Worm (Caenorhabditis elegans): ENCODE results near the gene vps-16.

vps-16 gene

DNA sequence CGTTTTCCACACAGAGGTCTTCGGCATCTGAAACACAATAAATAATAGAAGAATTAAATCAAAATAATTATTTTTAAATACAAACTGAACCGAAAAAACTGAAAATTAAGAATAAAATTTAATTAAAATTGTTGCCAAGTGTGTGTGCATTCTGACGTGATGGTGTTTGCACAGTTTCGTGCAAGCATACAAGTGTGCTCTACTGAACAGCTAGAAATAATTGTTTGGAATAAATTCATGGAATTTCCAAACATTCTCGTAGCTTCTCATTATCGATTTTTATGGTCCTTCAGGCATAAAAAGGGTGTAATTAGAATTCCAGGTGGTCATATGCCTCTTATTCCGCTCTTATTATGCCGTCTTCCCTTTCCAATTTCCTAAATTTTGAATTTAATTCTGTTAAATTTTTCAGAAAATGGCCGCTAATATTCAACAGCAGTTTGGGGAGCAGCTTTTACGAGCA, 1.2 kb upstream of the vps-16 start, which contains the start of the genes mrps-17 and txdc-9 (continued):
- TF ChIP-seq T26A8.4 (GFP tag; IDR thresholded peaks at IDR 0.05) (no peak), D1046.2 (GFP tag; IDR thresholded peaks at IDR 0.05) (no peak), daf-12 (tag; optimal IDR thresholded peaks at IDR 0.05) (no peak), lin-29 (GFP tag; IDR thresholded peaks at IDR 0.05) (no peak), mep-1 (tag; optimal IDR thresholded peaks at IDR 0.05) (no peak), hlh-30 (tag; optimal IDR thresholded peaks at IDR 0.05; ENCODE audit: insufficient read depth) (no peak), snpc-1.2 (GFP tag; IDR thresholded peaks at IDR 0.05) (no peak), nhr-25 (tag; optimal IDR thresholded peaks at IDR 0.05; ENCODE audit: borderline replicate concordance, insufficient read depth) (no peak), ZK337.2 (GFP tag; IDR thresholded peaks at IDR 0.05) (no peak), dmd-9 (GFP tag; IDR thresholded peaks at IDR 0.05) (no peak), spr-1 (tag; optimal IDR thresholded peaks at IDR 0.05) (no peak), mxl-3 (GFP tag; optimal IDR thresholded peaks at IDR 0.05) (no peak), F49E8.2 (tag; optimal IDR thresholded peaks at IDR 0.05; ENCODE audit: borderline replicate concordance) (no peak), ama-1 (optimal IDR thresholded peaks at IDR 0.05) (no peak), saeg-2 (GFP tag; IDR thresholded peaks at IDR 0.05) (no peak), duxl-1 (tag; optimal IDR thresholded peaks at IDR 0.05; ENCODE audit: poor library complexity) (no peak), unc-39 (tag; optimal IDR thresholded peaks at IDR 0.05) (no peak), lim-7 (GFP tag; IDR thresholded peaks at IDR 0.05) (no peak), daf-16 (GFP tag; optimal IDR thresholded peaks at IDR 0.05) (no peak), daf-16 (tag; optimal IDR thresholded peaks at IDR 0.05) (no peak), mes-2 (tag; optimal IDR thresholded peaks at IDR 0.05; ENCODE audit: poor library complexity, severe bottlenecking) (peak; percentile 89), snpc-4 (tag; optimal IDR thresholded peaks at IDR 0.05) (no peak), madf-9 (GFP tag; conservative IDR thresholded peaks at IDR 0.05) (no peak), lin-39 (tag; optimal IDR thresholded peaks at IDR 0.05) (no peak), nhr-6 (tag; optimal IDR thresholded peaks at IDR 0.05) (peak; percentile 84)

DNA sequence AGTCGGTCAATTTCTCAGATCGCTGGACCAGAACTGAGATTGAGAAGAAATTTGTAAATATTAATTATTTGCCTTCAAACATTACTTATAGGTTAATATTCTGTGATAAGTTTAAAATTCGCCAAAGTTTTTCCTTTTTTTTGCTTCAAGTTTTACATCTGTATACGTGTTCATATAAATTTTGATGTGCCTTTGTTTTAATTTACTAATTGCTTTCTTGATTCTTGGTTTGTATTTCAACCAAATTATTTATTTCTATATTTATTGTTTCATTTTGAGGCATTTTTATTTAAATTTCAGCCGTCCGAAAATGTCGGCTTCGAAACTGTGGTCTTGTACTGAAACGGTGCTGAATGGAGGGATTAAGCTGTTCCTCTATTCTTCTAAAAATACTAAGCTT, 3.3 kb downstream of the vps-16 start, which contains the start of gene C05D11.1:
C05D11.1 (plus strand) TSS at position 301 of the 400 bp plus-strand sequence.
- TF ChIP-seq php-3 (GFP tag; IDR thresholded peaks at IDR 0.05), result no peak
- no peak for TF ChIP-seq nhr-28 (tag; optimal IDR thresholded peaks at IDR 0.05)
- no peak for TF ChIP-seq saeg-2 (GFP tag; IDR thresholded peaks at IDR 0.05)
- no peak for TF ChIP-seq lin-13 (GFP tag; optimal IDR thresholded peaks at IDR 0.05)
- no peak for TF ChIP-seq hlh-11 (tag; optimal IDR thresholded peaks at IDR 0.05)
- no peak for TF ChIP-seq gei-8 (GFP tag; optimal IDR thresholded peaks at IDR 0.05)
- no peak for TF ChIP-seq vab-7 (GFP tag; IDR thresholded peaks at IDR 0.05)
- no peak for TF ChIP-seq ceh-28 (tag; optimal IDR thresholded peaks at IDR 0.05)
- no peak for TF ChIP-seq tag-97 (GFP tag; IDR thresholded peaks at IDR 0.05)

DNA sequence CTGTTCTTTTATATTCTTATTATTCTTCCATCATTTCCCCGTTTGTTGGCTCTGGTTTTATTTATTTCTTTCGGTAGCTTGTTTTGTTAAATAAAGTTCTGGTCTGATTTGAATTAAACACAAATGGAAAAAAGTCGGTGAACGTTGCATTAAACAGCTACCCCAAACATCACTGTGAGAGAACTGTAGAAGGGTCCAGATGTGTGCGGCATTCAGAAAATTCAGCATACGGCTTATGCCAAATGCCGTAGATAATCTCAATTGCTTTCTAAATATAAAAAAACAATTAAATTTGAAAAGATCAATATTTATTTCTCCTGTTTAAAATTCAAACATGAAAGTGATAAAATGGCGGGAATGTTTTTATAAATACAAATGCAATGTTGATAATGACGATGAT, 6.8 kb downstream of the vps-16 start:
- TF ChIP-seq unc-62 (GFP tag; optimal IDR thresholded peaks at IDR 0.05 in 1 of 2) (no peak), unc-62 (tag; optimal IDR thresholded peaks at IDR 0.05) (no peak), Y48G9A.11 (GFP tag; IDR thresholded peaks at IDR 0.05) (no peak), ama-1 (optimal IDR thresholded peaks at IDR 0.05) (peak; percentile 35), zfp-3 (GFP tag; conservative IDR thresholded peaks at IDR 0.05) (no peak), php-3 (GFP tag; IDR thresholded peaks at IDR 0.05) (no peak), spr-1 (tag; optimal IDR thresholded peaks at IDR 0.05) (no peak), ceh-32 (tag; optimal IDR thresholded peaks at IDR 0.05; ENCODE audit: poor library complexity) (no peak), vab-7 (GFP tag; IDR thresholded peaks at IDR 0.05) (no peak), skn-1 (tag; optimal IDR thresholded peaks at IDR 0.05) (no peak), pha-4 (GFP tag; IDR thresholded peaks at IDR 0.05) (0 out of 2 replicates have a peak, but pooled peaks have one; percentile 47), pha-4 (tag; optimal IDR thresholded peaks at IDR 0.05) (no peak), lin-1 (GFP tag; IDR thresholded peaks at IDR 0.05) (no peak), lin-38 (GFP tag; IDR thresholded peaks at IDR 0.05) (peak; percentile 47; the same call in 1 of the 2 replicates), gei-8 (GFP tag; optimal IDR thresholded peaks at IDR 0.05) (no peak), egl-43 (GFP tag; IDR thresholded peaks at IDR 0.05) (no peak), daf-12 (tag; optimal IDR thresholded peaks at IDR 0.05) (no peak), ZK546.5 (tag; optimal IDR thresholded peaks at IDR 0.05) (no peak), aha-1 (tag) (no peak), sdz-12 (GFP tag; optimal IDR thresholded peaks at IDR 0.05) (no peak), nhr-48 (tag; optimal IDR thresholded peaks at IDR 0.05) (no peak)
